Worm (Caenorhabditis elegans) whole organism, late embryonic: ENCODE data around the gene col-169.

Experiments used
- C38D4.7 ChIP-seq: fragments of 200-800 bp; sonication (Bioruptor generic); optimal IDR thresholded peaks from 2 replicates; lab custom pipeline; 2018; ENCODE audit warnings: mild to moderate bottlenecking, missing genetic modification characterization, moderate library complexity, missing compliant biosample characterization
- F13H6.1 ChIP-seq: sonication (generic microtip); optimal IDR thresholded peaks from 2 replicates; lab custom pipeline; 2016; ENCODE audit warnings: missing genetic modification characterization, missing compliant biosample characterization
- K09A11.1 ChIP-seq: sonication (generic microtip); optimal IDR thresholded peaks from 2 replicates; lab custom pipeline; 2017; ENCODE audit warnings: antibody characterized with exemption, mild to moderate bottlenecking, missing genetic modification characterization, missing compliant biosample characterization; ENCODE audit not compliant: insufficient read depth
- T23F11.4 ChIP-seq: fragments of 200-800 bp; sonication (Bioruptor generic); optimal IDR thresholded peaks from 2 replicates; lab custom pipeline; 2018; ENCODE audit warnings: mild to moderate bottlenecking, missing genetic modification characterization, missing compliant biosample characterization
- Y22D7AL.16 ChIP-seq: sonication (generic microtip); optimal IDR thresholded peaks from 2 replicates; lab custom pipeline; 2016; ENCODE audit warnings: missing genetic modification characterization, missing compliant biosample characterization
- ahr-1 ChIP-seq: sonication (generic microtip); optimal IDR thresholded peaks from 2 replicates; lab custom pipeline; 2016; ENCODE audit warnings: missing genetic modification characterization, missing compliant biosample characterization
- ama-1 ChIP-seq: fragments of 150-350 bp; optimal IDR thresholded peaks from 2 replicates; lab custom pipeline; 2014
- ceh-14 ChIP-seq: sonication (generic microtip); optimal IDR thresholded peaks from 2 replicates; lab custom pipeline; 2016; ENCODE audit warnings: missing genotype, missing genetic modification characterization, missing compliant biosample characterization
- ceh-18 ChIP-seq: sonication (generic microtip); optimal IDR thresholded peaks from 2 replicates; lab custom pipeline; 2016; ENCODE audit warnings: missing genetic modification characterization, missing compliant biosample characterization
- ceh-19 ChIP-seq: fragments of 200-800 bp; sonication (Bioruptor generic); optimal IDR thresholded peaks from 2 replicates; lab custom pipeline; 2018; ENCODE audit warnings: mild to moderate bottlenecking, missing genetic modification characterization, missing compliant biosample characterization
- ceh-2 ChIP-seq: sonication (generic microtip); optimal IDR thresholded peaks from 2 replicates; lab custom pipeline; 2016; ENCODE audit warnings: missing genotype, missing genetic modification characterization, missing compliant biosample characterization
- ceh-22 ChIP-seq: sonication (generic microtip); optimal IDR thresholded peaks from 2 replicates; lab custom pipeline; 2017; ENCODE audit warnings: missing biosample characterization, missing genetic modification characterization
- ceh-24 ChIP-seq: sonication (generic microtip); optimal IDR thresholded peaks from 2 replicates; lab custom pipeline; 2016; ENCODE audit warnings: mild to moderate bottlenecking, missing genetic modification characterization, missing compliant biosample characterization
- ceh-30 ChIP-seq: fragments of 150-350 bp; optimal IDR thresholded peaks from 2 replicates; lab custom pipeline; 2014; ENCODE audit warnings: missing biosample characterization, missing genetic modification characterization
- ceh-31 ChIP-seq: sonication (generic microtip); optimal IDR thresholded peaks from 2 replicates; lab custom pipeline; 2016; ENCODE audit warnings: missing genetic modification characterization, missing compliant biosample characterization
- ceh-34 ChIP-seq: sonication (generic microtip); optimal IDR thresholded peaks from 2 replicates; lab custom pipeline; 2016; ENCODE audit warnings: mild to moderate bottlenecking, missing genetic modification characterization, missing compliant biosample characterization
- ceh-6 ChIP-seq: fragments of 200-800 bp; sonication (Bioruptor generic); optimal IDR thresholded peaks from 2 replicates; lab custom pipeline; 2018; ENCODE audit warnings: mild to moderate bottlenecking, missing genetic modification characterization, missing compliant biosample characterization
- ceh-9 ChIP-seq: sonication (generic microtip); optimal IDR thresholded peaks from 2 replicates; lab custom pipeline; 2016; ENCODE audit warnings: mild to moderate bottlenecking, missing genetic modification characterization, inconsistent platforms, missing compliant biosample characterization
- che-1 ChIP-seq: sonication (generic microtip); optimal IDR thresholded peaks from 2 replicates; lab custom pipeline; 2016; ENCODE audit warnings: mild to moderate bottlenecking, missing genetic modification characterization, missing compliant biosample characterization
- dve-1 ChIP-seq: sonication (generic microtip); optimal IDR thresholded peaks from 2 replicates; lab custom pipeline; 2017; ENCODE audit warnings: antibody characterized with exemption, mild to moderate bottlenecking, missing genetic modification characterization, missing compliant biosample characterization
- elt-4 ChIP-seq: sonication (generic microtip); optimal IDR thresholded peaks from 2 replicates; lab custom pipeline; 2016; ENCODE audit warnings: missing genetic modification characterization, missing compliant biosample characterization
- ets-4 ChIP-seq: sonication (generic microtip); optimal IDR thresholded peaks from 2 replicates; lab custom pipeline; 2016; ENCODE audit warnings: missing genetic modification characterization, missing compliant biosample characterization
- eyg-1 ChIP-seq: sonication (generic microtip); optimal IDR thresholded peaks from 2 replicates; lab custom pipeline; 2016; ENCODE audit warnings: missing genotype, missing genetic modification characterization, missing compliant biosample characterization
- fax-1 ChIP-seq: sonication (generic microtip); optimal IDR thresholded peaks from 2 replicates; lab custom pipeline; 2016; ENCODE audit warnings: missing genotype, missing genetic modification characterization, missing compliant biosample characterization
- fkh-10 ChIP-seq: fragments of 150-350 bp; optimal IDR thresholded peaks from 2 replicates; lab custom pipeline; 2014; ENCODE audit warnings: missing biosample characterization, missing genetic modification reagents, missing genetic modification characterization
- fkh-6 ChIP-seq: sonication (generic microtip); optimal IDR thresholded peaks from 2 replicates; lab custom pipeline; 2016; ENCODE audit warnings: missing genetic modification characterization, missing compliant biosample characterization
- gmeb-2 ChIP-seq: sonication (generic microtip); optimal IDR thresholded peaks from 2 replicates; lab custom pipeline; 2016; ENCODE audit warnings: missing genetic modification characterization, inconsistent platforms, missing compliant biosample characterization
- hlh-13 ChIP-seq: fragments of 200-800 bp; sonication (Bioruptor generic); optimal IDR thresholded peaks from 2 replicates; lab custom pipeline; 2018; ENCODE audit warnings: mild to moderate bottlenecking, missing genetic modification characterization, missing compliant biosample characterization
- hlh-15 ChIP-seq: sonication (generic microtip); optimal IDR thresholded peaks from 2 replicates; lab custom pipeline; 2016; ENCODE audit warnings: missing genetic modification characterization, missing compliant biosample characterization
- hlh-30 ChIP-seq: sonication (generic microtip); optimal IDR thresholded peaks from 2 replicates; lab custom pipeline; 2017; ENCODE audit warnings: antibody characterized with exemption, missing genetic modification characterization, missing compliant biosample characterization; ENCODE audit not compliant: insufficient read depth
- hlh-8 ChIP-seq: sonication (generic microtip); optimal IDR thresholded peaks from 2 replicates; lab custom pipeline; 2016; ENCODE audit warnings: missing genotype, missing genetic modification characterization, missing compliant biosample characterization
- lin-11 ChIP-seq: fragments of 200-800 bp; sonication (Bioruptor generic); optimal IDR thresholded peaks from 2 replicates; lab custom pipeline; 2018; ENCODE audit warnings: mild to moderate bottlenecking, missing genetic modification characterization, missing compliant biosample characterization
- madf-2 ChIP-seq: sonication (generic microtip); optimal IDR thresholded peaks from 2 replicates; lab custom pipeline; 2017; ENCODE audit warnings: missing genetic modification characterization, missing compliant biosample characterization
- mec-3 ChIP-seq: sonication (generic microtip); optimal IDR thresholded peaks from 2 replicates; lab custom pipeline; 2016; ENCODE audit warnings: borderline replicate concordance, missing genetic modification characterization, missing compliant biosample characterization
- nfya-1 ChIP-seq: sonication (generic microtip); optimal IDR thresholded peaks from 2 replicates; lab custom pipeline; 2017; ENCODE audit warnings: missing genetic modification characterization, mild to moderate bottlenecking, missing compliant biosample characterization, antibody characterized with exemption, moderate library complexity
- nhr-232 ChIP-seq: sonication (generic microtip); optimal IDR thresholded peaks from 2 replicates; lab custom pipeline; 2016; ENCODE audit warnings: missing genetic modification characterization, missing compliant biosample characterization
- npax-4 ChIP-seq: sonication (generic microtip); optimal IDR thresholded peaks from 2 replicates; lab custom pipeline; 2016; ENCODE audit warnings: missing genetic modification characterization, missing compliant biosample characterization
- pat-9 ChIP-seq: fragments of 200-800 bp; sonication (Bioruptor generic); optimal IDR thresholded peaks from 2 replicates; lab custom pipeline; 2018; ENCODE audit warnings: mild to moderate bottlenecking, missing genetic modification characterization, moderate library complexity, missing compliant biosample characterization
- pax-1 ChIP-seq: fragments of 150-350 bp; optimal IDR thresholded peaks from 2 replicates; lab custom pipeline; 2014; ENCODE audit warnings: missing biosample characterization, missing genetic modification characterization
- pha-2 ChIP-seq: sonication (generic microtip); optimal IDR thresholded peaks from 2 replicates; lab custom pipeline; 2017; ENCODE audit warnings: mild to moderate bottlenecking, missing genetic modification characterization, missing compliant biosample characterization
- pqm-1 ChIP-seq: sonication (generic microtip); optimal IDR thresholded peaks from 2 replicates; lab custom pipeline; 2016; ENCODE audit warnings: missing genetic modification characterization, missing compliant biosample characterization
- pros-1 ChIP-seq: fragments of 150-350 bp; optimal IDR thresholded peaks from 2 replicates; lab custom pipeline; 2014; ENCODE audit warnings: missing biosample characterization, missing genetic modification reagents, missing genetic modification characterization
- ref-2 ChIP-seq: sonication (generic microtip); optimal IDR thresholded peaks from 2 replicates; lab custom pipeline; 2016; ENCODE audit warnings: missing genetic modification characterization, missing compliant biosample characterization
- rnt-1 ChIP-seq: sonication (generic microtip); optimal IDR thresholded peaks from 2 replicates; lab custom pipeline; 2016; ENCODE audit warnings: missing genetic modification characterization, missing compliant biosample characterization
- sdc-2 ChIP-seq: sonication (generic microtip); optimal IDR thresholded peaks from 2 replicates; lab custom pipeline; 2016; ENCODE audit warnings: missing genotype, missing genetic modification characterization, missing compliant biosample characterization
- sox-2 ChIP-seq: fragments of 200-800 bp; sonication (Bioruptor generic); IDR thresholded peaks from 2 replicates; pipeline ENCODE4 v1.3.6; 2022; ENCODE audit warnings: missing genetic modification reagents, missing genetic modification characterization, missing compliant biosample characterization
- sox-4 ChIP-seq: sonication (generic microtip); optimal IDR thresholded peaks from 2 replicates; lab custom pipeline; 2017; ENCODE audit warnings: mild to moderate bottlenecking, missing genetic modification characterization, inconsistent platforms, missing compliant biosample characterization
- tbx-2 ChIP-seq: sonication (generic microtip); optimal IDR thresholded peaks from 2 replicates; lab custom pipeline; 2016; ENCODE audit warnings: missing genetic modification characterization, missing compliant biosample characterization
- ttx-3 ChIP-seq: sonication (generic microtip); optimal IDR thresholded peaks from 2 replicates; lab custom pipeline; 2016; ENCODE audit warnings: missing genetic modification reagents, missing genetic modification characterization, missing compliant biosample characterization
- unc-42 ChIP-seq: sonication (generic microtip); optimal IDR thresholded peaks from 2 replicates; lab custom pipeline; 2016; ENCODE audit warnings: missing genotype, missing genetic modification characterization, missing compliant biosample characterization
- unc-86 ChIP-seq: sonication (generic microtip); optimal IDR thresholded peaks from 2 replicates; lab custom pipeline; 2016; ENCODE audit warnings: missing genetic modification characterization, missing compliant biosample characterization

Gene col-169

DNA sequence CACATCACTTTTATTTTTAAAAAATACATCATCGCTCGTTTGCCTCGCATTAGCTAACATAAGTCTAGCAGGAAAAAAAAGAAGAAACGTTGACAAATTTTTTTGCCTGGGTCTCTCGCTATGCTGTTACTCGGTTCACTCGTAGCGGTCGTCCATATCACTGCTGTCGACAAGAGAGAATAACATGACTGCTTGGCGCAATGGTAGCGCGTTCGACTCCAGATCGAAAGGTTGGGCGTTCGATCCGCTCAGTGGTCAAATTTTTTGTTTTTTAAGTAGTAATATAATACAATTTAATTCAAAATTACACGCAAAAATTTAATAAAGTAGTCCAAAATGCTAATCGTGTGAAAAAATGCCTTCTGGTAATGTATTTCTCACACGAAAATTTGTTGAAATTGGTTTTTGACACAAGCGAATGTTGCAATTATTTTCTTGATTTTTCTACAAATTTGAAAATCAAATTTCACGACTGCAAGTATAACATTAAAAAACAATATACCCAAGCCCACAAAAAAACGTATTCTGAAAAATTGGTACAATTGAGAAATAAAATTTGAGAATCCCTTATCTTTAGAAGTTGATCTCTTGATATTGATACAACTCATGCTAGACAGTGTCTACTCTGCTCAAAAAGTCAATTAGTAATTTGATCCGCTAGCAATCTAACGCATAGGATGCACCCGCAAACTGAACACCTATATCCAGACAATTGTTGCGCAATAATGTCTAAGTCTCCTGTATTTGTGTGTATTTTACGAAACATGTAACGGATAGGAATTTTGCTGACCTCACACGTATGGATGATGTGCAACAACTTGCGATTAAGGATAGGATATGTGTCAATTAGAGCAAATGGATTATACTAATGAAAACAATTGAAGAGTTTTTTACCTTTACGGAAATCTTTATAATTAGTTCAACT lies 42.5 kb downstream of the col-169 start:
- TF ChIP-seq nhr-232 (tag; lab: Kevin White, UChicago) (peak; percentile 45), sox-4 (peak; percentile 77), ceh-24 (peak; percentile 51), F13H6.1 (tag; lab: Kevin White, UChicago) (peak; percentile 17), hlh-30 (tag; lab: Kevin White, UChicago) (no peak), Y22D7AL.16 (peak; percentile 62), pqm-1 (peak; percentile 28), mec-3 (tag; lab: Kevin White, UChicago) (no peak), sdc-2 (tag; lab: Kevin White, UChicago) (peak; percentile 70), pat-9 (tag; lab: Kevin White, UChicago) (peak; percentile 68), T23F11.4 (peak; percentile 49), nfya-1 (tag; lab: Kevin White, UChicago) (peak; percentile 33), tbx-2 (tag; lab: Kevin White, UChicago) (peak; percentile 49), ama-1 (no peak), eyg-1 (peak; percentile 45), pha-2 (peak; percentile 68), dve-1 (tag; lab: Kevin White, UChicago) (peak; percentile 26), fkh-10 (GFP tag; lab: Kevin White, UChicago) (no peak), gmeb-2 (peak; percentile 77), hlh-15 (tag; lab: Kevin White, UChicago) (peak; percentile 47), lin-11 (tag; lab: Kevin White, UChicago) (peak; percentile 70), unc-86 (peak; percentile 62), fkh-6 (tag; lab: Kevin White, UChicago) (peak; percentile 6), sox-2 (GFP tag; lab: Robert Waterston, UW) (peak; percentile 68), ahr-1 (no peak), ceh-19 (GFP tag; lab: Kevin White, UChicago) (peak; percentile 72), ceh-22 (tag; lab: Kevin White, UChicago) (no peak), madf-2 (tag; lab: Kevin White, UChicago) (peak; percentile 47), ets-4 (tag; lab: Kevin White, UChicago) (no peak), elt-4 (no peak), K09A11.1 (tag; lab: Kevin White, UChicago) (no peak), ref-2 (peak; percentile 48), C38D4.7 (GFP tag; lab: Kevin White, UChicago) (peak; percentile 65), che-1 (tag; lab: Kevin White, UChicago) (peak; percentile 80), unc-42 (tag; lab: Kevin White, UChicago) (no peak), ceh-31 (tag; lab: Kevin White, UChicago) (peak; percentile 7), ceh-34 (tag; lab: Kevin White, UChicago) (no peak), pax-1 (tag; lab: Kevin White, UChicago) (no peak), rnt-1 (tag; lab: Kevin White, UChicago) (peak; percentile 7), fax-1 (tag; lab: Kevin White, UChicago) (peak; percentile 61), ceh-14 (tag; lab: Kevin White, UChicago) (peak; percentile 81), ceh-9 (peak; percentile 42), ceh-6 (GFP tag; lab: Kevin White, UChicago) (peak; percentile 70), hlh-13 (GFP tag; lab: Kevin White, UChicago) (peak; percentile 43), ttx-3 (tag; lab: Kevin White, UChicago) (peak; percentile 80), ceh-18 (tag; lab: Kevin White, UChicago) (peak; percentile 5), ceh-30 (peak; percentile 11), npax-4 (tag; lab: Kevin White, UChicago) (peak; percentile 12), pros-1 (tag; lab: Kevin White, UChicago) (no peak), ceh-2 (tag; lab: Kevin White, UChicago) (peak; percentile 38), hlh-8 (peak; percentile 59)
